Worm (Caenorhabditis elegans) whole organism, young adult: Measurements from ENCODE around the gene F49E8.8.

Source experiments
- B0261.1 ChIP-seq: sonication (generic microtip); optimal IDR thresholded peaks from 2 replicates; lab custom pipeline; 2016; ENCODE audit warnings: mild to moderate bottlenecking, missing genetic modification characterization, moderate library complexity, missing compliant biosample characterization
- D2030.7 ChIP-seq: fragments of 200-800 bp; sonication (Bioruptor generic); IDR thresholded peaks from 2 replicates; pipeline ENCODE4 v1.3.6; 2022; ENCODE audit warnings: missing genetic modification reagents, missing genetic modification characterization, missing compliant biosample characterization
- F10E7.11 ChIP-seq: sonication (generic microtip); optimal IDR thresholded peaks from 2 replicates; lab custom pipeline; 2017; ENCODE audit warnings: mild to moderate bottlenecking, missing genetic modification characterization, moderate library complexity, missing compliant biosample characterization
- F23B12.7 ChIP-seq: sonication (generic microtip); optimal IDR thresholded peaks from 2 replicates; lab custom pipeline; 2017; ENCODE audit warnings: missing genetic modification characterization, mild to moderate bottlenecking, missing compliant biosample characterization, antibody characterized with exemption, moderate library complexity; ENCODE audit not compliant: insufficient read depth
- F39B2.1 ChIP-seq: fragments of 200-800 bp; sonication (Bioruptor generic); IDR thresholded peaks from 2 replicates; pipeline ENCODE4 v1.3.6; 2022; ENCODE audit warnings: missing genetic modification reagents, missing genetic modification characterization, missing compliant biosample characterization
- F49E8.2 ChIP-seq: sonication (generic microtip); optimal IDR thresholded peaks from 3 replicates; lab custom pipeline; 2017; ENCODE audit warnings: missing genetic modification characterization, mild to moderate bottlenecking, missing compliant biosample characterization, antibody characterized with exemption, moderate library complexity; ENCODE audit not compliant: insufficient read depth
- F55B11.4 ChIP-seq: sonication (generic microtip); optimal IDR thresholded peaks from 2 replicates; lab custom pipeline; 2016; ENCODE audit warnings: missing compliant biosample characterization, missing genetic modification characterization, borderline replicate concordance; ENCODE audit not compliant: insufficient read depth
- K12H6.12 ChIP-seq: fragments of 200-800 bp; sonication (Bioruptor generic); optimal IDR thresholded peaks from 2 replicates; lab custom pipeline; 2018; ENCODE audit warnings: mild to moderate bottlenecking, missing genetic modification characterization, missing compliant biosample characterization
- Y53F4B.3 ChIP-seq: fragments of 200-800 bp; sonication (Bioruptor generic); IDR thresholded peaks from 2 replicates; pipeline ENCODE4 v1.3.6; 2022; ENCODE audit warnings: missing genetic modification reagents, missing genetic modification characterization, missing compliant biosample characterization
- Y53G8AR.9 ChIP-seq: fragments of 200-800 bp; sonication (Bioruptor generic); conservative IDR thresholded peaks from 2 replicates; pipeline ENCODE4 v1.3.6; 2022; ENCODE audit warnings: missing genetic modification reagents, missing genetic modification characterization, missing compliant biosample characterization
- Y67H2A.10 ChIP-seq: fragments of 200-800 bp; sonication (Bioruptor generic); conservative IDR thresholded peaks from 2 replicates; pipeline ENCODE4 v1.3.6; 2022; ENCODE audit warnings: missing genetic modification reagents, missing genetic modification characterization, missing compliant biosample characterization
- ama-1 ChIP-seq, 3 experiments: fragments of 150-350 bp in 1 of 3; sonication (generic microtip) in 2 of 3; optimal IDR thresholded peaks; 2 replicates each; lab custom pipeline; 2014 to 2018; ENCODE audit warnings: missing biosample characterization in 2 of 3, missing genetic modification characterization in 2 of 3, missing genetic modification reagents in 2 of 3
- aptf-3 ChIP-seq: fragments of 200-800 bp; sonication (Bioruptor generic); IDR thresholded peaks from 2 replicates; pipeline ENCODE4 v1.3.6; 2022; ENCODE audit warnings: missing genetic modification characterization, missing compliant biosample characterization
- attf-6 ChIP-seq: fragments of 200-800 bp; sonication (Bioruptor generic); IDR thresholded peaks from 2 replicates; pipeline ENCODE4 v1.3.6; 2022; ENCODE audit warnings: missing genetic modification reagents, missing genetic modification characterization, missing compliant biosample characterization
- cebp-2 ChIP-seq: fragments of 200-800 bp; sonication (Bioruptor generic); IDR thresholded peaks from 2 replicates; pipeline ENCODE4 v1.3.6; 2022; ENCODE audit warnings: missing genetic modification characterization, missing compliant biosample characterization
- ceh-91 ChIP-seq: fragments of 200-800 bp; sonication (Bioruptor generic); IDR thresholded peaks from 2 replicates; pipeline ENCODE4 v1.3.6; 2022; ENCODE audit warnings: missing genetic modification reagents, missing genetic modification characterization, missing compliant biosample characterization
- die-1 ChIP-seq: sonication (generic microtip); optimal IDR thresholded peaks from 2 replicates; lab custom pipeline; 2016; ENCODE audit warnings: missing genotype, mild to moderate bottlenecking, missing genetic modification characterization, missing compliant biosample characterization
- dox-1 ChIP-seq: fragments of 200-800 bp; sonication (Bioruptor generic); IDR thresholded peaks from 2 replicates; pipeline ENCODE4 v1.3.6; 2022; ENCODE audit warnings: missing genetic modification reagents, missing genetic modification characterization, missing compliant biosample characterization
- dpl-1 ChIP-seq: fragments of 150-350 bp; optimal IDR thresholded peaks from 2 replicates; lab custom pipeline; 2014; ENCODE audit warnings: missing biosample characterization, missing genetic modification reagents, missing genetic modification characterization
- efl-1 ChIP-seq: fragments of 150-350 bp; optimal IDR thresholded peaks from 2 replicates; lab custom pipeline; 2014; ENCODE audit warnings: missing biosample characterization, missing genetic modification reagents, missing genetic modification characterization
- egl-18 ChIP-seq: fragments of 200-800 bp; sonication (Bioruptor generic); IDR thresholded peaks from 2 replicates; pipeline ENCODE4 v1.3.6; 2022; ENCODE audit warnings: missing genetic modification reagents, missing genetic modification characterization, missing compliant biosample characterization
- egrh-3 ChIP-seq: fragments of 200-800 bp; sonication (Bioruptor generic); IDR thresholded peaks from 2 replicates; pipeline ENCODE4 v1.3.6; 2022; ENCODE audit warnings: missing genetic modification reagents, missing genetic modification characterization, missing compliant biosample characterization
- fkh-3 ChIP-seq: sonication (generic microtip); optimal IDR thresholded peaks from 2 replicates; lab custom pipeline; 2016; ENCODE audit warnings: mild to moderate bottlenecking, missing genetic modification characterization, missing compliant biosample characterization
- hlh-26 ChIP-seq: fragments of 200-800 bp; sonication (Bioruptor generic); conservative IDR thresholded peaks from 2 replicates; pipeline ENCODE4 v1.3.6; 2022; ENCODE audit warnings: missing genetic modification reagents, missing genetic modification characterization, missing compliant biosample characterization
- hrde-1 ChIP-seq: sonication (generic microtip); optimal IDR thresholded peaks from 2 replicates; lab custom pipeline; 2016; ENCODE audit warnings: missing genetic modification characterization, mild to moderate bottlenecking, missing compliant biosample characterization, moderate library complexity, missing genotype, missing genetic modification reagents, borderline replicate concordance
- hsf-1 ChIP-seq: fragments of 200-800 bp; sonication (Bioruptor generic); IDR thresholded peaks from 2 replicates; pipeline ENCODE4 v1.3.6; 2022; ENCODE audit warnings: missing genetic modification reagents, missing genetic modification characterization, missing compliant biosample characterization
- lin-35 ChIP-seq, 3 experiments: fragments of 150-350 bp in 2 of 3; sonication (generic microtip) in 1 of 3; optimal IDR thresholded peaks; 2 replicates each; lab custom pipeline; 2014 to 2018; ENCODE audit warnings: missing biosample characterization in 3 of 3, missing genetic modification characterization in 3 of 3, missing genetic modification reagents in 3 of 3
- lin-40 ChIP-seq: sonication (generic microtip); optimal IDR thresholded peaks from 2 replicates; lab custom pipeline; 2016; ENCODE audit warnings: missing genetic modification characterization, mild to moderate bottlenecking, missing compliant biosample characterization, missing genotype, missing genetic modification reagents
- madf-3 ChIP-seq: fragments of 200-800 bp; sonication (Bioruptor generic); IDR thresholded peaks from 2 replicates; pipeline ENCODE4 v1.3.6; 2022; ENCODE audit warnings: missing genetic modification reagents, missing genetic modification characterization, missing compliant biosample characterization
- madf-6 ChIP-seq: fragments of 200-800 bp; sonication (Bioruptor generic); IDR thresholded peaks from 2 replicates; pipeline ENCODE4 v1.3.6; 2022; ENCODE audit warnings: missing genetic modification reagents, missing genetic modification characterization, missing compliant biosample characterization
- mel-28 ChIP-seq: sonication (generic microtip); optimal IDR thresholded peaks from 2 replicates; lab custom pipeline; 2016; ENCODE audit warnings: borderline replicate concordance, mild to moderate bottlenecking, missing genetic modification characterization, missing compliant biosample characterization
- mes-4 ChIP-seq: sonication (generic microtip); optimal IDR thresholded peaks from 2 replicates; lab custom pipeline; 2016; ENCODE audit warnings: missing genotype, missing genetic modification characterization, missing compliant biosample characterization
- mxl-1 ChIP-seq: sonication (generic microtip); optimal IDR thresholded peaks from 2 replicates; lab custom pipeline; 2016; ENCODE audit warnings: missing genetic modification characterization, missing compliant biosample characterization
- nfya-2 ChIP-seq: fragments of 200-800 bp; sonication (Bioruptor generic); IDR thresholded peaks from 2 replicates; pipeline ENCODE4 v1.3.6; 2022; ENCODE audit warnings: missing genetic modification reagents, missing genetic modification characterization, missing compliant biosample characterization
- nhr-179 ChIP-seq: sonication (generic microtip); optimal IDR thresholded peaks from 2 replicates; lab custom pipeline; 2016; ENCODE audit warnings: mild to moderate bottlenecking, missing genetic modification characterization, missing compliant biosample characterization
- rcor-1 ChIP-seq: fragments of 200-800 bp; sonication (Bioruptor generic); IDR thresholded peaks from 2 replicates; pipeline ENCODE4 v1.3.6; 2022; ENCODE audit warnings: missing genetic modification reagents, missing genetic modification characterization, missing compliant biosample characterization
- rec-8 ChIP-seq, 2 experiments: sonication (generic microtip); optimal IDR thresholded peaks; 2 replicates each; lab custom pipeline; 2016; ENCODE audit warnings: mild to moderate bottlenecking in 2 of 2, missing genetic modification characterization in 2 of 2, missing genetic modification reagents in 2 of 2, missing genotype in 2 of 2, missing biosample characterization in 1 of 2, missing compliant biosample characterization in 1 of 2, moderate library complexity in 1 of 2
- rpc-1 ChIP-seq, 2 experiments: fragments of 150-350 bp in 1 of 2; sonication (generic microtip) in 1 of 2; optimal IDR thresholded peaks; 2 replicates each; lab custom pipeline; 2014 to 2018; ENCODE audit warnings: missing biosample characterization in 1 of 2, missing genetic modification characterization in 1 of 2, missing genetic modification reagents in 1 of 2, missing genotype in 1 of 2
- snpc-1.1 ChIP-seq: sonication (generic microtip); optimal IDR thresholded peaks from 2 replicates; lab custom pipeline; 2017; ENCODE audit warnings: missing genetic modification characterization, mild to moderate bottlenecking, missing compliant biosample characterization, antibody characterized with exemption, moderate library complexity, missing genotype, missing genetic modification reagents; ENCODE audit not compliant: insufficient read depth
- snpc-3.4 ChIP-seq: sonication (generic microtip); optimal IDR thresholded peaks from 2 replicates; lab custom pipeline; 2017; ENCODE audit warnings: missing genetic modification characterization, mild to moderate bottlenecking, missing compliant biosample characterization, antibody characterized with exemption, moderate library complexity, missing genotype, missing genetic modification reagents
- snpc-4 ChIP-seq, 5 experiments: fragments of 150-350 bp in 1 of 5; sonication (generic microtip) in 4 of 5; optimal IDR thresholded peaks; 2 replicates each; lab custom pipeline; 2014 to 2018; ENCODE audit warnings: missing genetic modification characterization in 5 of 5, missing biosample characterization in 3 of 5, antibody characterized with exemption in 2 of 5, mild to moderate bottlenecking in 2 of 5, missing compliant biosample characterization in 2 of 5, missing genotype in 2 of 5, moderate library complexity in 2 of 5, missing genetic modification reagents in 1 of 5
- sptf-2 ChIP-seq: fragments of 200-800 bp; sonication (Bioruptor generic); optimal IDR thresholded peaks from 2 replicates; lab custom pipeline; 2018; ENCODE audit warnings: mild to moderate bottlenecking, missing genetic modification characterization, missing compliant biosample characterization
- tlf-1 ChIP-seq: fragments of 200-800 bp; sonication (Bioruptor generic); optimal IDR thresholded peaks from 2 replicates; lab custom pipeline; 2018; ENCODE audit warnings: mild to moderate bottlenecking, missing genetic modification characterization, missing compliant biosample characterization
- ztf-6 ChIP-seq: fragments of 200-800 bp; sonication (Bioruptor generic); IDR thresholded peaks from 2 replicates; pipeline ENCODE4 v1.3.6; 2022; ENCODE audit warnings: missing genetic modification reagents, missing genetic modification characterization, missing compliant biosample characterization

Gene F49E8.8

ce11 chrIV:7559237-7559636 is 2.8 kb downstream of the F49E8.8 start:
- TF ChIP-seq hsf-1 (GFP tag; lab: Robert Waterston, UW) (peak; percentile 51; the same call in 1 of the 2 replicates), tlf-1 (GFP tag; lab: Kevin White, UChicago) (peak; percentile 7), snpc-4 (GFP tag; optimal IDR thresholded peaks at IDR 0.05; lab: Kevin White, UChicago) (no peak), snpc-4 (tag; optimal IDR thresholded peaks at IDR 0.05; lab: Kevin White, UChicago) (peak in 1 of 4 experiments; percentile 0), attf-6 (0 out of 2 replicates have a peak, but pooled peaks have one; percentile 11), die-1 (tag; lab: Kevin White, UChicago) (peak; percentile 32), snpc-3.4 (tag; lab: Kevin White, UChicago) (peak; percentile 33), hrde-1 (tag; lab: Kevin White, UChicago) (no peak), ama-1 (optimal IDR thresholded peaks at IDR 0.05; lab: Kevin White, UChicago) (no peak), ama-1 (GFP tag; optimal IDR thresholded peaks at IDR 0.05; lab: Kevin White, UChicago) (no peak), madf-6 (GFP tag; lab: Robert Waterston, UW) (peak; percentile 21; the same call in 1 of the 2 replicates), F49E8.2 (tag; lab: Kevin White, UChicago) (peak; percentile 82), snpc-1.1 (tag; lab: Kevin White, UChicago) (no peak), Y53G8AR.9 (GFP tag; lab: Robert Waterston, UW) (no peak), cebp-2 (GFP tag; lab: Robert Waterston, UW) (0 out of 2 replicates have a peak, but pooled peaks have one; percentile 6), D2030.7 (no peak)

- no peak for TF ChIP-seq F10E7.11 (tag; lab: Kevin White, UChicago)
- TF ChIP-seq hlh-26 (GFP tag; lab: Robert Waterston, UW), result no peak
- no peak for TF ChIP-seq rpc-1 (optimal IDR thresholded peaks at IDR 0.05; lab: Kevin White, UChicago)
- no peak for TF ChIP-seq rpc-1 (tag; optimal IDR thresholded peaks at IDR 0.05; lab: Kevin White, UChicago)
- no peak for TF ChIP-seq K12H6.12 (tag; lab: Kevin White, UChicago)
- no peak for TF ChIP-seq fkh-3
- no peak for TF ChIP-seq ceh-91
- TF ChIP-seq F55B11.4, result no peak
- no peak for TF ChIP-seq Y53G8AR.9 (GFP tag; lab: Robert Waterston, UW)
- TF ChIP-seq mel-28, result no peak
- no peak for TF ChIP-seq rec-8 (tag; optimal IDR thresholded peaks at IDR 0.05; lab: Kevin White, UChicago)
- no peak for TF ChIP-seq lin-40 (tag; lab: Kevin White, UChicago)
- peak; percentile 28; the same call in 1 of the 2 replicates for TF ChIP-seq dox-1
- no peak for TF ChIP-seq rcor-1
- no peak for TF ChIP-seq nhr-179 (tag; lab: Kevin White, UChicago)
- no peak for TF ChIP-seq mes-4 (tag; lab: Kevin White, UChicago)
- TF ChIP-seq sptf-2 (GFP tag; lab: Kevin White, UChicago), result no peak
- no peak for TF ChIP-seq B0261.1 (tag; lab: Kevin White, UChicago)
- no peak for TF ChIP-seq egl-18
- TF ChIP-seq dpl-1 (GFP tag; lab: Kevin White, UChicago), result no peak
- no peak for TF ChIP-seq hsf-1 (GFP tag; lab: Robert Waterston, UW)
- TF ChIP-seq madf-3, result peak; percentile 81
- no peak for TF ChIP-seq efl-1 (GFP tag; lab: Kevin White, UChicago)
- TF ChIP-seq F39B2.1 (GFP tag; lab: Robert Waterston, UW), result no peak
- no peak for TF ChIP-seq mxl-1
- TF ChIP-seq ztf-6 (GFP tag; lab: Robert Waterston, UW), result no peak
- peak; percentile 78 for TF ChIP-seq F23B12.7 (tag; lab: Kevin White, UChicago)
- no peak for TF ChIP-seq Y67H2A.10
- TF ChIP-seq lin-35 (GFP tag; optimal IDR thresholded peaks at IDR 0.05; lab: Kevin White, UChicago), result no peak
- TF ChIP-seq Y53F4B.3 (GFP tag; lab: Robert Waterston, UW), result no peak
- no peak for TF ChIP-seq aptf-3 (GFP tag; lab: Robert Waterston, UW)
- no peak for TF ChIP-seq egrh-3 (GFP tag; lab: Robert Waterston, UW)
- TF ChIP-seq nfya-2 (GFP tag; lab: Robert Waterston, UW), result no peak
These were observed 5.2 kb downstream of the F49E8.8 start, which contains the start of gene ima-3 for ce11 chrIV:7561614-7562142. TSS of gene ima-3 (minus strand) at chrIV:7561664.
